Fruit fly (Drosophila melanogaster) whole organism, embryonic: Measurements from ENCODE around the gene Muted.

ENCODE experiments used
- Atf3 ChIP-seq: fragments of 200-800 bp; sonication (Bioruptor generic); optimal IDR thresholded peaks from 3 replicates; lab custom pipeline; 2016; ENCODE audit warnings: missing biosample characterization, missing genetic modification characterization
- Bteb2 ChIP-seq: fragments of 200-800 bp; sonication (Bioruptor generic); optimal IDR thresholded peaks from 2 replicates; lab custom pipeline; 2016; ENCODE audit warnings: missing biosample characterization, missing genetic modification characterization
- CG10431 ChIP-seq: fragments of 200-800 bp; sonication (Bioruptor generic); optimal IDR thresholded peaks from 3 replicates; lab custom pipeline; 2018; ENCODE audit warnings: missing biosample characterization, mild to moderate bottlenecking, missing genetic modification characterization
- CG10462 ChIP-seq: fragments of 200-800 bp; sonication (Bioruptor generic); optimal IDR thresholded peaks from 2 replicates; lab custom pipeline; 2016; ENCODE audit warnings: missing biosample characterization, missing genetic modification characterization
- CG11696 ChIP-seq: fragments of 200-800 bp; sonication (Bioruptor generic); IDR thresholded peaks from 2 replicates; pipeline ENCODE4 v1.3.6; 2022; ENCODE audit warnings: missing biosample characterization, missing genetic modification characterization
- CG13287 ChIP-seq: fragments of 200-800 bp; sonication (Bioruptor generic); IDR thresholded peaks from 2 replicates; pipeline ENCODE4 v1.3.6; 2022; ENCODE audit warnings: missing biosample characterization, missing genetic modification characterization; ENCODE audit not compliant: partially characterized antibody
- CG14441 ChIP-seq: fragments of 200-800 bp; sonication (Bioruptor generic); IDR thresholded peaks from 2 replicates; pipeline ENCODE4 v1.3.6; 2022; ENCODE audit warnings: missing biosample characterization, missing genetic modification characterization
- CG16813 ChIP-seq: fragments of 200-800 bp; sonication (Bioruptor generic); IDR thresholded peaks from 3 replicates; pipeline ENCODE4 v1.3.6; 2022; ENCODE audit warnings: missing biosample characterization, missing genetic modification characterization; ENCODE audit not compliant: partially characterized antibody
- CG1792 ChIP-seq: fragments of 200-800 bp; sonication (Bioruptor generic); optimal IDR thresholded peaks from 2 replicates; lab custom pipeline; 2016; ENCODE audit warnings: missing biosample characterization, missing genetic modification characterization
- CG2712 ChIP-seq: fragments of 200-800 bp; optimal IDR thresholded peaks from 3 replicates; lab custom pipeline; 2019; ENCODE audit warnings: missing biosample characterization, mild to moderate bottlenecking, missing genetic modification characterization, moderate library complexity
- CG2889 ChIP-seq: fragments of 200-800 bp; sonication (Bioruptor generic); IDR thresholded peaks from 3 replicates; pipeline ENCODE4 v1.3.6; 2022; ENCODE audit warnings: missing biosample characterization, missing genetic modification characterization
- CG30431 ChIP-seq: fragments of 200-800 bp; sonication (Bioruptor generic); optimal IDR thresholded peaks from 2 replicates; lab custom pipeline; 2017; ENCODE audit warnings: missing biosample characterization, missing genetic modification characterization
- CG3847 ChIP-seq: fragments of 200-800 bp; sonication (Bioruptor generic); IDR thresholded peaks from 2 replicates; pipeline ENCODE4 v1.3.6; 2022; ENCODE audit warnings: missing biosample characterization, missing genetic modification characterization
- CG4854 ChIP-seq: fragments of 200-800 bp; sonication (Bioruptor generic); optimal IDR thresholded peaks from 2 replicates; lab custom pipeline; 2016; ENCODE audit warnings: missing biosample characterization, missing genetic modification characterization, inconsistent platforms
- CG6272 ChIP-seq: fragments of 200-800 bp; sonication (Bioruptor generic); IDR thresholded peaks from 2 replicates; pipeline ENCODE4 v1.3.6; 2022; ENCODE audit warnings: missing biosample characterization, missing genetic modification characterization
- CG7357 ChIP-seq: fragments of 200-800 bp; sonication (Bioruptor generic); IDR thresholded peaks from 3 replicates; pipeline ENCODE4 v1.3.6; 2022; ENCODE audit warnings: missing biosample characterization, missing genetic modification characterization
- CG7839 ChIP-seq: fragments of 200-800 bp; sonication (Bioruptor generic); optimal IDR thresholded peaks from 3 replicates; lab custom pipeline; 2018; ENCODE audit warnings: missing biosample characterization, mild to moderate bottlenecking, missing genetic modification characterization, moderate library complexity
- CG8281 ChIP-seq: fragments of 200-800 bp; sonication (Bioruptor generic); optimal IDR thresholded peaks from 2 replicates; lab custom pipeline; 2018; ENCODE audit warnings: missing biosample characterization, mild to moderate bottlenecking, missing genetic modification characterization, moderate library complexity
- CG8765 ChIP-seq: fragments of 200-800 bp; sonication (Bioruptor generic); IDR thresholded peaks from 2 replicates; pipeline ENCODE4 v1.3.6; 2022; ENCODE audit warnings: missing biosample characterization, missing genetic modification characterization
- CG9215 ChIP-seq: fragments of 200-800 bp; sonication (Bioruptor generic); IDR thresholded peaks from 2 replicates; pipeline ENCODE4 v1.3.6; 2022; ENCODE audit warnings: missing biosample characterization, missing genetic modification characterization
- Camta ChIP-seq: fragments of 200-800 bp; sonication (Bioruptor generic); optimal IDR thresholded peaks from 2 replicates; lab custom pipeline; 2016; ENCODE audit warnings: missing biosample characterization, missing genetic modification characterization
- Drgx ChIP-seq: fragments of 200-800 bp; sonication (Bioruptor generic); IDR thresholded peaks from 2 replicates; pipeline ENCODE4 v1.3.6; 2022; ENCODE audit warnings: missing biosample characterization, missing genetic modification characterization
- E2f1 ChIP-seq: fragments of 200-800 bp; sonication (Bioruptor generic); IDR thresholded peaks from 2 replicates; pipeline ENCODE4 v1.3.6; 2022; ENCODE audit warnings: missing biosample characterization, missing genetic modification characterization
- Fer1 ChIP-seq: fragments of 200-800 bp; sonication (Bioruptor generic); optimal IDR thresholded peaks from 2 replicates; lab custom pipeline; 2017; ENCODE audit warnings: missing biosample characterization, mild to moderate bottlenecking, missing genetic modification characterization
- HLHmδ ChIP-seq: fragments of 200-800 bp; sonication (Bioruptor generic); optimal IDR thresholded peaks from 2 replicates; lab custom pipeline; 2018; ENCODE audit warnings: missing biosample characterization, mild to moderate bottlenecking, missing genetic modification characterization, moderate library complexity
- Hsf ChIP-seq: fragments of 200-800 bp; sonication (Bioruptor generic); optimal IDR thresholded peaks from 3 replicates; lab custom pipeline; 2016; ENCODE audit warnings: missing biosample characterization, missing genetic modification characterization
- Lhr ChIP-seq: fragments of 200-800 bp; sonication (Bioruptor generic); optimal IDR thresholded peaks from 3 replicates; lab custom pipeline; 2017; ENCODE audit warnings: mild to moderate bottlenecking, missing biosample characterization, missing genetic modification reagents, missing genetic modification characterization
- Rx ChIP-seq: fragments of 200-800 bp; sonication (Bioruptor generic); IDR thresholded peaks from 2 replicates; pipeline ENCODE4 v1.3.6; 2022; ENCODE audit warnings: missing biosample characterization, missing genetic modification characterization
- Six4 ChIP-seq: fragments of 200-800 bp; sonication (Bioruptor generic); optimal IDR thresholded peaks from 2 replicates; lab custom pipeline; 2016; ENCODE audit warnings: missing biosample characterization, missing genetic modification characterization
- Tbp ChIP-seq: fragments of >200 bp; optimal IDR thresholded peaks from 2 replicates; lab custom pipeline; 2018; ENCODE audit warnings: missing biosample characterization, missing genetic modification characterization
- Xbp1 ChIP-seq: fragments of 200-800 bp; sonication (Bioruptor generic); optimal IDR thresholded peaks from 3 replicates; lab custom pipeline; 2016; ENCODE audit warnings: missing biosample characterization, mild to moderate bottlenecking, missing genetic modification characterization
- YL-1 ChIP-seq: fragments of 200-800 bp; sonication (Bioruptor generic); optimal IDR thresholded peaks from 3 replicates; lab custom pipeline; 2017; ENCODE audit warnings: missing biosample characterization, mild to moderate bottlenecking, missing genetic modification characterization
- ara ChIP-seq: fragments of 200-800 bp; sonication (Bioruptor generic); IDR thresholded peaks from 2 replicates; pipeline ENCODE4 v1.3.6; 2022; ENCODE audit warnings: missing biosample characterization, missing genetic modification characterization
- bcd ChIP-seq: fragments of 200-800 bp; sonication (Bioruptor generic); optimal IDR thresholded peaks from 2 replicates; lab custom pipeline; 2017; ENCODE audit warnings: missing biosample characterization, mild to moderate bottlenecking, missing genetic modification characterization
- chn ChIP-seq: fragments of 200-800 bp; sonication (Bioruptor generic); optimal IDR thresholded peaks from 2 replicates; lab custom pipeline; 2016; ENCODE audit warnings: missing biosample characterization, missing genetic modification characterization
- dysf ChIP-seq: fragments of 200-800 bp; sonication (Bioruptor generic); IDR thresholded peaks from 3 replicates; pipeline ENCODE4 v1.3.6; 2022; ENCODE audit warnings: missing biosample characterization, missing genetic modification characterization
- gcm2 ChIP-seq: fragments of 200-800 bp; sonication (Bioruptor generic); optimal IDR thresholded peaks from 2 replicates; lab custom pipeline; 2016; ENCODE audit warnings: missing biosample characterization, missing genetic modification characterization
- ham ChIP-seq: fragments of 200-800 bp; sonication (Bioruptor generic); IDR thresholded peaks from 2 replicates; pipeline ENCODE4 v1.3.6; 2022; ENCODE audit warnings: missing biosample characterization, missing genetic modification characterization
- hbn ChIP-seq: fragments of 200-800 bp; sonication (Bioruptor generic); IDR thresholded peaks from 2 replicates; pipeline ENCODE4 v1.3.6; 2022; ENCODE audit warnings: missing biosample characterization, missing genetic modification characterization; ENCODE audit not compliant: partially characterized antibody
- hth ChIP-seq: fragments of >200 bp; optimal IDR thresholded peaks from 2 replicates; lab custom pipeline; 2017; ENCODE audit warnings: inconsistent platforms
- jigr1 ChIP-seq: fragments of 200-800 bp; sonication (Bioruptor generic); IDR thresholded peaks from 3 replicates; pipeline ENCODE4 v1.3.6; 2022; ENCODE audit warnings: missing biosample characterization, missing genetic modification characterization
- nerfin-2 ChIP-seq: fragments of 200-800 bp; sonication (Bioruptor generic); IDR thresholded peaks from 2 replicates; pipeline ENCODE4 v1.3.6; 2022; ENCODE audit warnings: missing biosample characterization, missing genetic modification characterization; ENCODE audit not compliant: partially characterized antibody
- prd ChIP-seq, 3 experiments: fragments of >200 bp in 2 of 3; fragments of 200-800 bp in 1 of 3; sonication (Bioruptor generic) in 1 of 3; optimal IDR thresholded peaks in 2 of 3; IDR thresholded peaks in 1 of 3; 2 replicates in 2 of 3; 3 replicates in 1 of 3; pipeline versions ENCODE4 v1.3.6 to Lab custom; 2017 to 2022; ENCODE audit warnings: missing biosample characterization in 1 of 3, missing genetic modification characterization in 1 of 3
- pzg ChIP-seq: fragments of 200-800 bp; sonication (Bioruptor generic); optimal IDR thresholded peaks from 3 replicates; lab custom pipeline; 2018; ENCODE audit warnings: missing biosample characterization, mild to moderate bottlenecking, missing genetic modification characterization, moderate library complexity
- sna ChIP-seq: fragments of 200-800 bp; sonication (Bioruptor generic); IDR thresholded peaks from 2 replicates; pipeline ENCODE4 v1.3.6; 2022; ENCODE audit warnings: missing biosample characterization, missing genetic modification characterization; ENCODE audit not compliant: partially characterized antibody
- tgo ChIP-seq: fragments of 200-800 bp; sonication (Bioruptor generic); IDR thresholded peaks from 3 replicates; pipeline ENCODE4 v1.3.6; 2022; ENCODE audit warnings: missing biosample characterization, missing genetic modification characterization
- ttk ChIP-seq: fragments of 200-800 bp; sonication (Bioruptor generic); IDR thresholded peaks from 2 replicates; pipeline ENCODE4 v2.1.2; 2022; ENCODE audit warnings: missing biosample characterization, missing genetic modification characterization
- tup ChIP-seq: fragments of 200-800 bp; sonication (Bioruptor generic); optimal IDR thresholded peaks from 2 replicates; lab custom pipeline; 2016; ENCODE audit warnings: missing biosample characterization, mild to moderate bottlenecking, missing genetic modification characterization, moderate library complexity
- z ChIP-seq: fragments of 200-800 bp; sonication (Bioruptor generic); IDR thresholded peaks from 3 replicates; pipeline ENCODE4 v1.3.6; 2022; ENCODE audit warnings: missing biosample characterization, missing genetic modification characterization

Muted gene

dm6 chr3R:22367126-22368076 lies 5.0 kb downstream of the Muted start, which contains the start of the genes Polr3F and PyK (continued):
- TF ChIP-seq CG1792 (GFP tag; lab: Kevin White, UChicago): no peak
- peak; percentile 50 for TF ChIP-seq CG13287 (GFP tag; lab: Robert Waterston, UW)
- no peak for TF ChIP-seq CG7357 (GFP tag; lab: Robert Waterston, UW)
- no peak for TF ChIP-seq CG10462 (GFP tag; lab: Kevin White, UChicago)
- peak; percentile 27 for TF ChIP-seq CG4854 (GFP tag; lab: Kevin White, UChicago)
- no peak for TF ChIP-seq gcm2 (GFP tag; lab: Kevin White, UChicago)
- no peak for TF ChIP-seq Atf3 (GFP tag; lab: Kevin White, UChicago)
- no peak for TF ChIP-seq tgo (GFP tag; lab: Robert Waterston, UW)
- peak; percentile 30 for TF ChIP-seq Xbp1 (GFP tag; lab: Kevin White, UChicago)
- TF ChIP-seq HLHmδ (GFP tag; lab: Kevin White, UChicago): no peak
- TF ChIP-seq Rx (GFP tag; lab: Robert Waterston, UW): no peak
- TF ChIP-seq Hsf (GFP tag; lab: Kevin White, UChicago): peak; percentile 22
- no peak for TF ChIP-seq CG16813 (GFP tag; lab: Robert Waterston, UW)
- no peak for TF ChIP-seq ham (GFP tag; lab: Robert Waterston, UW)
- no peak for TF ChIP-seq ara (GFP tag; lab: Robert Waterston, UW)
- TF ChIP-seq CG14441: peak; percentile 36; the same call in 1 of the 2 replicates
- peak; percentile 46 for TF ChIP-seq Camta
- TF ChIP-seq CG2889: no peak
- no peak for TF ChIP-seq prd (optimal IDR thresholded peaks at IDR 0.05; lab: Kevin White, UChicago)
- TF ChIP-seq prd (GFP tag; IDR thresholded peaks at IDR 0.05; lab: Robert Waterston, UW): no peak
- peak; percentile 6 for TF ChIP-seq Bteb2 (GFP tag; lab: Kevin White, UChicago)
- TF ChIP-seq CG7839 (tag; lab: Kevin White, UChicago): peak; percentile 28
- TF ChIP-seq CG6272 (GFP tag; lab: Robert Waterston, UW): no peak
- TF ChIP-seq YL-1 (GFP tag; lab: Kevin White, UChicago): peak; percentile 51
- no peak for TF ChIP-seq Tbp
- TF ChIP-seq bcd (GFP tag; lab: Kevin White, UChicago): no peak
- TF ChIP-seq CG2712 (tag; lab: Kevin White, UChicago): peak; percentile 56
- TF ChIP-seq CG9215 (GFP tag; lab: Robert Waterston, UW): no peak
- no peak for TF ChIP-seq CG8281 (tag; lab: Kevin White, UChicago)
- TF ChIP-seq CG11696: no peak
- peak; percentile 60 for TF ChIP-seq pzg (GFP tag; lab: Kevin White, UChicago)
- TF ChIP-seq CG3847 (GFP tag; lab: Robert Waterston, UW): no peak
- TF ChIP-seq E2f1: no peak
- peak; percentile 14; the same call in 1 of the 2 replicates for TF ChIP-seq Drgx (GFP tag; lab: Robert Waterston, UW)
- TF ChIP-seq jigr1 (GFP tag; lab: Robert Waterston, UW): no peak
- TF ChIP-seq sna (GFP tag; lab: Robert Waterston, UW): 0 out of 2 replicates have a peak, but pooled peaks have one; percentile 17
- TF ChIP-seq hth: no peak
- TF ChIP-seq Six4 (GFP tag; lab: Kevin White, UChicago): no peak
- no peak for TF ChIP-seq CG10431 (GFP tag; lab: Kevin White, UChicago)
- no peak for TF ChIP-seq dysf (GFP tag; lab: Robert Waterston, UW)
- no peak for TF ChIP-seq chn
- TF ChIP-seq nerfin-2: no peak
- TF ChIP-seq tup (GFP tag; lab: Kevin White, UChicago): no peak
- TF ChIP-seq z (GFP tag; lab: Robert Waterston, UW): no peak
- 0 out of 2 replicates have a peak, but pooled peaks have one; percentile 36 for TF ChIP-seq hbn (GFP tag; lab: Robert Waterston, UW)
- TF ChIP-seq ttk (GFP tag; lab: Robert Waterston, UW): no peak
- no peak for TF ChIP-seq CG8765 (GFP tag; lab: Robert Waterston, UW)
- no peak for TF ChIP-seq Fer1 (GFP tag; lab: Kevin White, UChicago)
- TF ChIP-seq Lhr (GFP tag; lab: Kevin White, UChicago): peak; percentile 34
- no peak for TF ChIP-seq CG30431
